Worm (Caenorhabditis elegans) whole organism, young adult: ENCODE measurements around the gene bud-13.
"Not testable (repeated sequence)": the region's sequence is repeated elsewhere in the genome, so short reads cannot be mapped to it uniquely, and the experiment has no call there.

Source experiments
- Y56A3A.18 ChIP-seq: fragments of 200-800 bp; sonication (Bioruptor generic); IDR thresholded peaks from 2 replicates; pipeline ENCODE4 v1.3.6; 2022; ENCODE audit warnings: missing genetic modification reagents, missing genetic modification characterization, missing compliant biosample characterization
- atf-7 ChIP-seq: sonication (generic microtip); optimal IDR thresholded peaks from 2 replicates; lab custom pipeline; 2017; ENCODE audit warnings: mild to moderate bottlenecking, missing genetic modification characterization, missing compliant biosample characterization
- bed-1 ChIP-seq: fragments of 200-800 bp; sonication (Bioruptor generic); IDR thresholded peaks from 2 replicates; pipeline ENCODE4 v1.3.6; 2022; ENCODE audit warnings: missing genetic modification reagents, missing genetic modification characterization, missing compliant biosample characterization
- let-526 ChIP-seq: fragments of 200-800 bp; sonication (Bioruptor generic); IDR thresholded peaks from 2 replicates; pipeline ENCODE4 v1.3.6; 2022; ENCODE audit warnings: missing genetic modification reagents, missing genetic modification characterization, missing compliant biosample characterization
- lir-1 ChIP-seq: fragments of 200-800 bp; sonication (Bioruptor generic); conservative IDR thresholded peaks from 2 replicates; pipeline ENCODE4 v1.3.6; 2022; ENCODE audit warnings: missing genetic modification reagents, missing genetic modification characterization, missing compliant biosample characterization
- nfya-1 ChIP-seq: sonication (generic microtip); optimal IDR thresholded peaks from 2 replicates; lab custom pipeline; 2017; ENCODE audit warnings: antibody characterized with exemption, missing compliant biosample characterization, missing genetic modification characterization, borderline replicate concordance; ENCODE audit not compliant: insufficient read depth
- pha-4 ChIP-seq: fragments of 150-350 bp; sonication (generic microtip); optimal IDR thresholded peaks from 2 replicates; lab custom pipeline; 2014; ENCODE audit warnings: missing biosample characterization, missing genetic modification reagents, missing genetic modification characterization
- snpc-4 ChIP-seq, 5 experiments: fragments of 150-350 bp in 1 of 5; sonication (generic microtip) in 4 of 5; optimal IDR thresholded peaks; 2 replicates each; lab custom pipeline; 2014 to 2018; ENCODE audit warnings: missing genetic modification characterization in 5 of 5, missing biosample characterization in 3 of 5, antibody characterized with exemption in 2 of 5, mild to moderate bottlenecking in 2 of 5, missing compliant biosample characterization in 2 of 5, missing genotype in 2 of 5, moderate library complexity in 2 of 5, missing genetic modification reagents in 1 of 5

- TF ChIP-seq atf-7 (tag; lab: Kevin White, UChicago); snpc-4 (GFP tag; optimal IDR thresholded peaks at IDR 0.05; lab: Kevin White, UChicago); snpc-4 (tag; optimal IDR thresholded peaks at IDR 0.05; lab: Kevin White, UChicago); lir-1 (GFP tag; lab: Robert Waterston, UW); pha-4 (tag; lab: Kevin White, UChicago); bed-1 (GFP tag; lab: Robert Waterston, UW); nfya-1 (tag; lab: Kevin White, UChicago); let-526; Y56A3A.18 (GFP tag; lab: Robert Waterston, UW): not testable (repeated sequence)
These were observed 22.2 kb upstream of the bud-13 start, which contains the start of gene R08D7.7 for ce11 chrIII:8989752-8990151.
